Worm (Caenorhabditis elegans) whole organism, L3 larva: ENCODE results near the gene clec-127.
A peak's percentile ranks its signal among the peaks of the same experiment; 100 is the strongest.

ENCODE experiments used
- R02D3.7 ChIP-seq: fragments of 150-350 bp; optimal IDR thresholded peaks from 2 replicates; lab custom pipeline; 2014; ENCODE audit warnings: missing biosample characterization, missing genetic modification characterization
- ZK546.5 ChIP-seq: sonication (generic microtip); optimal IDR thresholded peaks from 2 replicates; lab custom pipeline; 2017; ENCODE audit warnings: missing biosample characterization, missing genetic modification characterization
- ama-1 ChIP-seq: fragments of 150-350 bp; optimal IDR thresholded peaks from 2 replicates; lab custom pipeline; 2018
- ceh-28 ChIP-seq: fragments of 150-350 bp; optimal IDR thresholded peaks from 2 replicates; lab custom pipeline; 2014; ENCODE audit warnings: missing biosample characterization, missing genetic modification reagents, missing genetic modification characterization
- ceh-82 ChIP-seq: fragments of 150-350 bp; optimal IDR thresholded peaks from 2 replicates; lab custom pipeline; 2014; ENCODE audit warnings: missing biosample characterization, missing genetic modification characterization
- ceh-9 ChIP-seq: sonication (generic microtip); optimal IDR thresholded peaks from 2 replicates; lab custom pipeline; 2018; ENCODE audit warnings: missing biosample characterization, missing genetic modification characterization
- egl-27 ChIP-seq: sonication (generic microtip); optimal IDR thresholded peaks from 4 replicates; lab custom pipeline; 2017; ENCODE audit warnings: missing biosample characterization, missing genetic modification reagents, missing genetic modification characterization
- egl-5 ChIP-seq: fragments of 150-350 bp; optimal IDR thresholded peaks from 2 replicates; lab custom pipeline; 2017; ENCODE audit warnings: missing biosample characterization, missing genetic modification reagents, missing genetic modification characterization, inconsistent platforms
- elt-1 ChIP-seq: fragments of 150-350 bp; optimal IDR thresholded peaks from 2 replicates; lab custom pipeline; 2014; ENCODE audit warnings: missing biosample characterization, missing genetic modification characterization
- elt-2 ChIP-seq: sonication (generic microtip); optimal IDR thresholded peaks from 2 replicates; lab custom pipeline; 2016; ENCODE audit warnings: missing genetic modification reagents, mild to moderate bottlenecking, missing genetic modification characterization, missing compliant biosample characterization
- elt-3 ChIP-seq, 3 experiments: fragments of 150-350 bp in 1 of 3; sonication (generic microtip) in 2 of 3; optimal IDR thresholded peaks; 2 replicates in 2 of 3; 4 replicates in 1 of 3; lab custom pipeline; 2014 to 2017; ENCODE audit warnings: missing biosample characterization in 3 of 3, missing genetic modification characterization in 3 of 3
- eor-1 ChIP-seq, 2 experiments: fragments of 150-350 bp; optimal IDR thresholded peaks; 2 replicates each; lab custom pipeline; 2014 to 2018; ENCODE audit warnings: missing biosample characterization in 2 of 2, missing genetic modification characterization in 2 of 2
- fkh-10 ChIP-seq: sonication (generic microtip); optimal IDR thresholded peaks from 2 replicates; lab custom pipeline; 2017; ENCODE audit warnings: missing biosample characterization, missing genetic modification reagents, missing genetic modification characterization
- fkh-2 ChIP-seq: fragments of 150-350 bp; optimal IDR thresholded peaks from 2 replicates; lab custom pipeline; 2014; ENCODE audit warnings: missing biosample characterization, missing genetic modification reagents, missing genetic modification characterization
- fos-1 ChIP-seq: fragments of 150-350 bp; optimal IDR thresholded peaks from 2 replicates; lab custom pipeline; 2014; ENCODE audit warnings: missing biosample characterization, missing genetic modification characterization
- hmg-11 ChIP-seq: sonication (generic microtip); optimal IDR thresholded peaks from 2 replicates; lab custom pipeline; 2016; ENCODE audit warnings: missing genetic modification characterization, missing compliant biosample characterization
- jun-1 ChIP-seq: fragments of 150-350 bp; optimal IDR thresholded peaks from 2 replicates; lab custom pipeline; 2014; ENCODE audit warnings: missing biosample characterization, missing genetic modification reagents, missing genetic modification characterization
- lin-15B ChIP-seq: fragments of 150-350 bp; optimal IDR thresholded peaks from 2 replicates; lab custom pipeline; 2014; ENCODE audit warnings: missing biosample characterization, missing genetic modification characterization
- lin-39 ChIP-seq: fragments of 150-350 bp; optimal IDR thresholded peaks from 2 replicates; lab custom pipeline; 2018; ENCODE audit warnings: missing biosample characterization, missing genetic modification reagents, missing genetic modification characterization
- lsy-12 ChIP-seq: sonication (generic microtip); optimal IDR thresholded peaks from 2 replicates; lab custom pipeline; 2016; ENCODE audit warnings: mild to moderate bottlenecking, missing genetic modification characterization, missing compliant biosample characterization
- mdl-1 ChIP-seq: fragments of 150-350 bp; optimal IDR thresholded peaks from 2 replicates; lab custom pipeline; 2014; ENCODE audit warnings: missing biosample characterization, missing genetic modification characterization
- mml-1 ChIP-seq: fragments of 150-350 bp; sonication (generic microtip); optimal IDR thresholded peaks from 3 replicates; lab custom pipeline; 2014; ENCODE audit warnings: missing biosample characterization, missing genetic modification characterization
- nfya-1 ChIP-seq: sonication (generic microtip); optimal IDR thresholded peaks from 2 replicates; lab custom pipeline; 2017; ENCODE audit warnings: missing genetic modification characterization, mild to moderate bottlenecking, missing compliant biosample characterization, antibody characterized with exemption, moderate library complexity; ENCODE audit not compliant: insufficient read depth
- nhr-11 ChIP-seq: fragments of 150-350 bp; optimal IDR thresholded peaks from 2 replicates; lab custom pipeline; 2014; ENCODE audit warnings: missing biosample characterization, missing genetic modification characterization
- nhr-12 ChIP-seq: fragments of 150-350 bp; optimal IDR thresholded peaks from 2 replicates; lab custom pipeline; 2014; ENCODE audit warnings: missing biosample characterization, missing genetic modification characterization
- nhr-23 ChIP-seq: fragments of 150-350 bp; optimal IDR thresholded peaks from 2 replicates; lab custom pipeline; 2014; ENCODE audit warnings: missing biosample characterization, missing genetic modification reagents, missing genetic modification characterization
- nhr-237 ChIP-seq: fragments of 150-350 bp; optimal IDR thresholded peaks from 2 replicates; lab custom pipeline; 2014; ENCODE audit warnings: missing biosample characterization, missing genetic modification characterization
- nhr-25 ChIP-seq: sonication (generic microtip); optimal IDR thresholded peaks from 2 replicates; lab custom pipeline; 2017; ENCODE audit warnings: missing biosample characterization, missing genetic modification characterization
- nhr-43 ChIP-seq: sonication (generic microtip); optimal IDR thresholded peaks from 2 replicates; lab custom pipeline; 2016; ENCODE audit warnings: mild to moderate bottlenecking, missing genetic modification characterization, missing compliant biosample characterization; ENCODE audit not compliant: poor library complexity, severe bottlenecking
- nhr-67 ChIP-seq: fragments of 150-350 bp; optimal IDR thresholded peaks from 2 replicates; lab custom pipeline; 2014; ENCODE audit warnings: missing biosample characterization, missing genetic modification characterization
- nhr-77 ChIP-seq: fragments of 150-350 bp; optimal IDR thresholded peaks from 2 replicates; lab custom pipeline; 2014; ENCODE audit warnings: missing biosample characterization, missing genetic modification characterization
- pha-4 ChIP-seq: fragments of 150-350 bp; optimal IDR thresholded peaks from 2 replicates; lab custom pipeline; 2014; ENCODE audit warnings: missing biosample characterization, missing genetic modification reagents, missing genetic modification characterization
- pqm-1 ChIP-seq: fragments of 150-350 bp; optimal IDR thresholded peaks from 2 replicates; lab custom pipeline; 2017; ENCODE audit warnings: missing biosample characterization, missing genetic modification characterization, inconsistent platforms
- skn-1 ChIP-seq: fragments of 150-350 bp; optimal IDR thresholded peaks from 2 replicates; lab custom pipeline; 2014; ENCODE audit warnings: missing biosample characterization, missing genetic modification characterization
- snpc-4 ChIP-seq: fragments of 150-350 bp; optimal IDR thresholded peaks from 2 replicates; lab custom pipeline; 2014; ENCODE audit warnings: missing biosample characterization, missing genetic modification characterization
- tbx-2 ChIP-seq: sonication (generic microtip); optimal IDR thresholded peaks from 2 replicates; lab custom pipeline; 2016; ENCODE audit warnings: mild to moderate bottlenecking, missing genetic modification characterization, missing compliant biosample characterization
- unc-39 ChIP-seq: sonication (generic microtip); optimal IDR thresholded peaks from 4 replicates; lab custom pipeline; 2017; ENCODE audit warnings: missing biosample characterization, missing genetic modification characterization
- unc-62 ChIP-seq: fragments of 150-350 bp; sonication (generic microtip); optimal IDR thresholded peaks from 4 replicates; lab custom pipeline; 2014; ENCODE audit warnings: missing biosample characterization, missing genetic modification reagents, missing genetic modification characterization
- zag-1 ChIP-seq: fragments of 150-350 bp; optimal IDR thresholded peaks from 2 replicates; lab custom pipeline; 2014; ENCODE audit warnings: missing biosample characterization, missing genetic modification characterization
- ztf-11 ChIP-seq: fragments of 150-350 bp; optimal IDR thresholded peaks from 2 replicates; lab custom pipeline; 2014; ENCODE audit warnings: missing biosample characterization, missing genetic modification characterization
- ztf-4 ChIP-seq: fragments of 150-350 bp; optimal IDR thresholded peaks from 2 replicates; lab custom pipeline; 2014; ENCODE audit warnings: missing biosample characterization, missing genetic modification characterization

Gene clec-127

DNA sequence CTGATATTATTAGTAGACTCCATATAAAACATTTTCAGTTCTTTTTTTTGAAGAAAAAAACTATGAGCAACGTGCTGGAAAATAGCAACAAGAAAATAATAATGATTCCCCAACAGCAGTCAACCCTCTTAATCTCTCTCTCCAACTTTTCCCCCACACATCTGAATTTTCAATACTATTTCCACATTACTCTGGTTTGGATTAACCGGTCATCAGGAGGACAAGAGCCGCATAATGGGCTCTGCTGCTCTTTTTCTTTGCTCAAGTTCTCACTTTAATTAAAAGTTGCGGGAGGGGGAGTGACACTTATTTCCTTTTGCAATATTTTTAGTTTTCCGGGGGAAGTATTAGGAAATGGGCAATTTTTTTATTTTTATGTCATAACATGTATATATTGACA lies 41.6 kb downstream of the clec-127 start:
- TF ChIP-seq nhr-25 (tag; lab: Kevin White, UChicago) = no peak
- no peak for TF ChIP-seq nhr-12 (tag; lab: Kevin White, UChicago)
- no peak for TF ChIP-seq fos-1 (tag; lab: Kevin White, UChicago)
- no peak for TF ChIP-seq ztf-4
- no peak for TF ChIP-seq ZK546.5 (tag; lab: Kevin White, UChicago)
- TF ChIP-seq nhr-23 (tag; lab: Kevin White, UChicago) = no peak
- no peak for TF ChIP-seq ceh-82 (tag; lab: Kevin White, UChicago)

DNA sequence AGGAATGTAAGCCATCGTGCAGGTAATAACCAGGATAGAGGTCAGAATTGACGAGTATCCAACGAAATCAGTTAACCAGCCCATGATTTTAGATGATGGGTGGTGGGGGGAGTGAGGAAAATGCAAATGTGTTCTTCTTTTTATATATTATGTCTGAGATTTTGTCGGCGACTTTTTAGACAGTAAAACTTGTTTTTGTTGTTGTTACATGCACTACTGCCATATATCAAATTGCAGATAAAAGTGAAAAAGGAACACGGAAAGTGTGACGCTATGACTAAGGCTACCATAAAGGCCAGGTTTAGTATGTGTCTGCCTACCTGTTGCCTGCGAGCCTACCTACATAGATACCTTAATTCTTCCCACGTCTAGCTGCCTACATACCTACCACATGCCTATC lies 44.9 kb downstream of the clec-127 start, which contains the start of gene col-72:
col-72 (minus strand) TSS at position 101 of the 400 bp plus-strand sequence.
- TF ChIP-seq egl-5 (tag; lab: Kevin White, UChicago) (no peak), unc-39 (tag; lab: Kevin White, UChicago) (no peak), tbx-2 (tag; lab: Kevin White, UChicago) (no peak), elt-3 (tag; optimal IDR thresholded peaks at IDR 0.05; lab: Kevin White, UChicago) (no peak), elt-2 (tag; lab: Kevin White, UChicago) (no peak), fkh-10 (GFP tag; lab: Kevin White, UChicago) (no peak), pqm-1 (tag; lab: Kevin White, UChicago) (no peak), hmg-11 (tag; lab: Kevin White, UChicago) (no peak), nhr-11 (tag; lab: Kevin White, UChicago) (no peak), nhr-67 (tag; lab: Kevin White, UChicago) (no peak), skn-1 (tag; lab: Kevin White, UChicago) (no peak), lsy-12 (tag; lab: Kevin White, UChicago) (no peak)

DNA sequence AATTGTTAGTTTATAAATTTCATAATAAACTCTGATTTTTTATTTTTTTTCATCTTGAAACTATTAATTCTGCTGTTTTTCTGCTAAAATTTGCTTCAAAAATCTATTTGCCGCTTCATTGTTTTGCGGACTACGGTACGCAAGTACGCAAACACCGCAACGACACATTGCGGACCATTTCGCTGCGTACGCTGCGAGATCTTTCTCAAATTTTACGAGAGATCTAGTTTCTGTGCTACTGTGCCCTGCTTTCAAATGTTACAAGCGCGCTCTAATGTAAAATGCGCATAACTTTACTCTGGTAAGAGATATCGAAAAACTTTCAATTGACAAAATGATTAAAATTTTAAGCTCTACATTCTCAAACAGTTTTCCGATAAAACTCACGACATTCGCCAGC lies 45.5 kb downstream of the clec-127 start:
- TF ChIP-seq lin-39 (tag; lab: Kevin White, UChicago) (peak; percentile 52), lin-15B (tag; lab: Kevin White, UChicago) (peak; percentile 83), nhr-43 (tag; lab: Kevin White, UChicago) (peak; percentile 33), snpc-4 (peak; percentile 2), nhr-23 (tag; lab: Kevin White, UChicago) (peak; percentile 70), pha-4 (tag; lab: Kevin White, UChicago) (peak; percentile 49), nhr-11 (tag; lab: Kevin White, UChicago) (peak; percentile 42), nfya-1 (tag; lab: Kevin White, UChicago) (peak; percentile 75), R02D3.7 (tag; lab: Kevin White, UChicago) (peak; percentile 14)

DNA sequence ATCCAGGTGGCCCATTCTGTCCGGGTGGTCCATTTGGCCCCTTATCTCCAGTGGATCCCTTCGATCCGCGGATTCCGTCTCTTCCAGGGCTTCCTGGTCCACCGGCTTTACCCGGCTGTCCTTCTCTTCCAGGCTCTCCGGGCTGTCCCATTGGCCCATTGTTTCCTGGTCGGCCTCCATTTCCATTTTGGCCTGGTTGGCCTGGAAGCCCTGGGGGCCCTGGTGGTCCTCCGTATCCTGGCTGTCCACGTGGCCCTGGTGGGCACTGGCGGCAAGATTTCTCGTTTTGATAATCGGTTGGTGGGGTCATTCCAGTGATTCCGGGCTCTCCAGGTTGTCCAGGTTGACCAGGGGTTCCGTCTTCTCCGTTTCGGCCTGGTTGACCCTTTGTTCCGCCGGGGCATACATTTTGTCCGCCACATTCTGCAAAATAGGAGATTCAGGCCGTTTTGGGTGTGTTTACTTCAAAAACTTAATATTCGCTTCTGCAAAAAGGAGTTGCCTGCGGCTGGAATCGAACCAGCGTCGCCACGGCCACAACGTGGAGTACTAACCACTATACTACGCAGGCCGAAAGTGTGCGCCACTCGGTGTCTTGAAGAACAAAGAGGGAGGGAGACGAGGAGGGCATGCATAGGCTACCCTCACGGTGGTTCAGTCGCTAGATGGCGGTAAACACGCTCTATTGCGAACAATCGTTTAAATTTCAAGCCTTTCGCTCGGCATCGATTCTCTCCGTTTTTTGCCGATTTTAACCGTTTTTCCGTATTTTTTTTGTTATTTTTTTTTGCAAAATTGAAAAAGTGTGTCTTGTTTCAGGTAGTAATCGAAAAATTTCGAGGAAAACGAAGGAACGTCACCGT lies 47.8 kb downstream of the clec-127 start, which contains the start of gene W09G10.9:
W09G10.9 (plus strand) TSS at position 813 of the 863 bp plus-strand sequence.
- TF ChIP-seq unc-39 (tag; lab: Kevin White, UChicago) (no peak), nhr-237 (tag; lab: Kevin White, UChicago) (no peak), nhr-25 (tag; lab: Kevin White, UChicago) (peak; percentile 3), ztf-4 (no peak), skn-1 (tag; lab: Kevin White, UChicago) (peak; percentile 27), elt-2 (tag; lab: Kevin White, UChicago) (peak; percentile 42), ceh-28 (tag; lab: Kevin White, UChicago) (no peak), eor-1 (tag; optimal IDR thresholded peaks at IDR 0.05; lab: Kevin White, UChicago) (no peak), nhr-43 (tag; lab: Kevin White, UChicago) (peak; percentile 38), nhr-23 (tag; lab: Kevin White, UChicago) (peak; percentile 40), unc-62 (GFP tag; lab: Kevin White, UChicago) (no peak), nhr-67 (tag; lab: Kevin White, UChicago) (no peak), pha-4 (tag; lab: Kevin White, UChicago) (peak; percentile 30), fkh-10 (GFP tag; lab: Kevin White, UChicago) (no peak), pqm-1 (tag; lab: Kevin White, UChicago) (peak; percentile 8), elt-3 (tag; optimal IDR thresholded peaks at IDR 0.05; lab: Kevin White, UChicago) (no peak), mml-1 (tag; lab: Kevin White, UChicago) (no peak), tbx-2 (tag; lab: Kevin White, UChicago) (no peak), hmg-11 (tag; lab: Kevin White, UChicago) (peak; percentile 79), zag-1 (tag; lab: Kevin White, UChicago) (no peak), egl-27 (tag; lab: Kevin White, UChicago) (no peak), ama-1 (lab: Kevin White, UChicago) (no peak), fkh-2 (tag; lab: Kevin White, UChicago) (no peak), lsy-12 (tag; lab: Kevin White, UChicago) (peak; percentile 4), mdl-1 (tag; lab: Kevin White, UChicago) (no peak), lin-15B (tag; lab: Kevin White, UChicago) (peak; percentile 73), jun-1 (no peak), lin-39 (tag; lab: Kevin White, UChicago) (peak; percentile 31), nhr-11 (tag; lab: Kevin White, UChicago) (no peak), nfya-1 (tag; lab: Kevin White, UChicago) (peak; percentile 45), elt-1 (tag; lab: Kevin White, UChicago) (no peak), ztf-11 (tag; lab: Kevin White, UChicago) (no peak), ceh-9 (tag; lab: Kevin White, UChicago) (no peak), ZK546.5 (tag; lab: Kevin White, UChicago) (no peak), ceh-82 (tag; lab: Kevin White, UChicago) (no peak), egl-5 (tag; lab: Kevin White, UChicago) (no peak), nhr-77 (tag; lab: Kevin White, UChicago) (no peak)
